Worm (Caenorhabditis elegans): ENCODE data around the gene K02A2.1.

ce11 chrII:7420157-7420556, 14.9 kb upstream of the K02A2.1 start:
- TF ChIP-seq ZK337.2 (GFP tag; IDR thresholded peaks at IDR 0.05) (no peak), F49E8.2 (tag; optimal IDR thresholded peaks at IDR 0.05; ENCODE audit: borderline replicate concordance) (no peak), nhr-77 (tag; optimal IDR thresholded peaks at IDR 0.05) (no peak), hlh-11 (tag; optimal IDR thresholded peaks at IDR 0.05) (no peak), ztf-11 (tag; optimal IDR thresholded peaks at IDR 0.05) (no peak)

Data from whole organism, L4 larva.